Fruit fly (Drosophila melanogaster): ENCODE data around the gene Ilp7.

dm6 chrX:3682483-3682813, 15.0 kb downstream of the Ilp7 start:
- no peak for TF ChIP-seq Gug (GFP tag; IDR thresholded peaks at IDR 0.05)
- TF ChIP-seq Eip78C (GFP tag): no peak
- no peak for TF ChIP-seq pdm3 (GFP tag; optimal IDR thresholded peaks at IDR 0.05)
- no peak for TF ChIP-seq CG10669 (GFP tag; optimal IDR thresholded peaks at IDR 0.05)
